Worm (Caenorhabditis elegans): Measurements from ENCODE around the gene fsn-1.

ce11 chrIII:4962886-4963285, 25.8 kb downstream of the fsn-1 start, which contains the start of gene C27F2.9:
- TF ChIP-seq ama-1 (optimal IDR thresholded peaks at IDR 0.05) (peak; percentile 73), nhr-11 (tag; optimal IDR thresholded peaks at IDR 0.05) (no peak), ZK546.5 (tag; optimal IDR thresholded peaks at IDR 0.05) (peak; percentile 2)
